Fruit fly (Drosophila melanogaster) whole organism, larva: ENCODE results near the gene Npc2h.

ENCODE experiments used
- noc ChIP-seq: fragments of 200-800 bp; sonication (Bioruptor generic); optimal IDR thresholded peaks from 3 replicates; lab custom pipeline; 2019; ENCODE audit warnings: missing biosample characterization, mild to moderate bottlenecking, missing genetic modification characterization, moderate library complexity

The Npc2h gene

dm6 chr3R:30746190-30746589 is at the start of gene Npc2h:
TSS of gene Npc2h (minus strand) at chr3R:30746290.
- TF ChIP-seq noc = no peak

- TF ChIP-seq noc = no peak
Measured at dm6 chr3R:30794564-30795313, 48.6 kb upstream of the Npc2h start.

- TF ChIP-seq noc = no peak
Measured at dm6 chr3R:30792959-30793358, 46.9 kb upstream of the Npc2h start.

dm6 chr3R:30789363-30789762 is 43.3 kb upstream of the Npc2h start:
- TF ChIP-seq noc = no peak

- no peak for TF ChIP-seq noc
Measured at dm6 chr3R:30782553-30782952, 36.5 kb upstream of the Npc2h start.

dm6 chr3R:30781661-30782120 is 35.6 kb upstream of the Npc2h start:
- peak; percentile 95 for TF ChIP-seq noc

dm6 chr3R:30781116-30781515 is 35.0 kb upstream of the Npc2h start:
- no peak for TF ChIP-seq noc

- peak; percentile 2 for TF ChIP-seq noc
Measured at dm6 chr3R:30780451-30780850, 34.4 kb upstream of the Npc2h start.

dm6 chr3R:30779257-30779656 is 33.2 kb upstream of the Npc2h start:
- TF ChIP-seq noc = peak; percentile 36

dm6 chr3R:30775933-30776332 is 29.8 kb upstream of the Npc2h start:
- TF ChIP-seq noc = no peak

dm6 chr3R:30775249-30775648 is 29.2 kb upstream of the Npc2h start:
- no peak for TF ChIP-seq noc

- no peak for TF ChIP-seq noc
Measured at dm6 chr3R:30772779-30773546, 26.9 kb upstream of the Npc2h start.

dm6 chr3R:30770709-30771108 is 24.6 kb upstream of the Npc2h start:
- no peak for TF ChIP-seq noc

dm6 chr3R:30770069-30770633 is 24.1 kb upstream of the Npc2h start:
- TF ChIP-seq noc = no peak

- TF ChIP-seq noc = no peak
Measured at dm6 chr3R:30767556-30767955, 21.5 kb upstream of the Npc2h start.

- TF ChIP-seq noc = no peak
Measured at dm6 chr3R:30766922-30767504, 20.9 kb upstream of the Npc2h start.

dm6 chr3R:30765306-30766033 is 19.4 kb upstream of the Npc2h start, which contains the start of gene zfh1:
TSS of gene zfh1 (plus strand) at chr3R:30765926.
- no peak for TF ChIP-seq noc
